Worm (Caenorhabditis elegans) whole organism, young adult: ENCODE measurements around the gene dhhc-6.

Experiments used
- F37B4.10 ChIP-seq: fragments of 200-800 bp; sonication (Bioruptor generic); IDR thresholded peaks from 2 replicates; pipeline ENCODE4 v1.3.6; 2022; ENCODE audit warnings: missing genetic modification characterization, missing compliant biosample characterization
- K12H6.12 ChIP-seq: fragments of 200-800 bp; sonication (Bioruptor generic); optimal IDR thresholded peaks from 2 replicates; lab custom pipeline; 2018; ENCODE audit warnings: mild to moderate bottlenecking, missing genetic modification characterization, missing compliant biosample characterization
- Y53G8AR.9 ChIP-seq: fragments of 200-800 bp; sonication (Bioruptor generic); conservative IDR thresholded peaks from 2 replicates; pipeline ENCODE4 v1.3.6; 2022; ENCODE audit warnings: missing genetic modification reagents, missing genetic modification characterization, missing compliant biosample characterization
- Y56A3A.18 ChIP-seq: fragments of 200-800 bp; sonication (Bioruptor generic); IDR thresholded peaks from 2 replicates; pipeline ENCODE4 v1.3.6; 2022; ENCODE audit warnings: missing genetic modification reagents, missing genetic modification characterization, missing compliant biosample characterization
- ama-1 ChIP-seq, 3 experiments: fragments of 150-350 bp in 1 of 3; sonication (generic microtip) in 2 of 3; optimal IDR thresholded peaks; 2 replicates each; lab custom pipeline; 2014 to 2018; ENCODE audit warnings: missing biosample characterization in 2 of 3, missing genetic modification characterization in 2 of 3, missing genetic modification reagents in 2 of 3
- ccch-3 ChIP-seq: fragments of 200-800 bp; sonication (Bioruptor generic); optimal IDR thresholded peaks from 2 replicates; lab custom pipeline; 2018; ENCODE audit warnings: mild to moderate bottlenecking, missing genetic modification characterization, missing compliant biosample characterization
- efl-1 ChIP-seq: fragments of 150-350 bp; optimal IDR thresholded peaks from 2 replicates; lab custom pipeline; 2014; ENCODE audit warnings: missing biosample characterization, missing genetic modification reagents, missing genetic modification characterization
- egl-18 ChIP-seq: fragments of 200-800 bp; sonication (Bioruptor generic); IDR thresholded peaks from 2 replicates; pipeline ENCODE4 v1.3.6; 2022; ENCODE audit warnings: missing genetic modification reagents, missing genetic modification characterization, missing compliant biosample characterization
- let-526 ChIP-seq: fragments of 200-800 bp; sonication (Bioruptor generic); IDR thresholded peaks from 2 replicates; pipeline ENCODE4 v1.3.6; 2022; ENCODE audit warnings: missing genetic modification reagents, missing genetic modification characterization, missing compliant biosample characterization
- nhr-120 ChIP-seq: fragments of 200-800 bp; sonication (Bioruptor generic); IDR thresholded peaks from 2 replicates; pipeline ENCODE4 v1.3.6; 2022; ENCODE audit warnings: missing genetic modification characterization, missing compliant biosample characterization
- snpc-3.4 ChIP-seq: sonication (generic microtip); optimal IDR thresholded peaks from 2 replicates; lab custom pipeline; 2017; ENCODE audit warnings: missing genetic modification characterization, mild to moderate bottlenecking, missing compliant biosample characterization, antibody characterized with exemption, moderate library complexity, missing genotype, missing genetic modification reagents

- TF ChIP-seq egl-18 (GFP tag; lab: Robert Waterston, UW) (no peak), Y53G8AR.9 (GFP tag; lab: Robert Waterston, UW) (no peak), ccch-3 (GFP tag; lab: Kevin White, UChicago) (no peak), efl-1 (GFP tag; lab: Kevin White, UChicago) (no peak), let-526 (GFP tag; lab: Robert Waterston, UW) (no peak), snpc-3.4 (tag; lab: Kevin White, UChicago) (no peak), ama-1 (optimal IDR thresholded peaks at IDR 0.05; lab: Kevin White, UChicago) (no peak), ama-1 (GFP tag; optimal IDR thresholded peaks at IDR 0.05; lab: Kevin White, UChicago) (no peak), K12H6.12 (no peak), Y56A3A.18 (no peak), nhr-120 (GFP tag; lab: Robert Waterston, UW) (no peak), F37B4.10 (GFP tag; lab: Robert Waterston, UW) (no peak)
Measured at ce11 chrIV:12149609-12150008, 24.9 kb downstream of the dhhc-6 start.
